Worm (Caenorhabditis elegans) whole organism, L1 larva: ENCODE results near the gene hpo-30.

Source experiments
- C34B4.2 ChIP-seq: sonication (generic microtip); optimal IDR thresholded peaks from 2 replicates; lab custom pipeline; 2017; ENCODE audit warnings: mild to moderate bottlenecking, missing genetic modification characterization, missing compliant biosample characterization
- aha-1 ChIP-seq: fragments of 150-350 bp; optimal IDR thresholded peaks from 2 replicates; lab custom pipeline; 2014; ENCODE audit warnings: missing biosample characterization, missing genetic modification characterization
- alr-1 ChIP-seq: fragments of 200-800 bp; sonication (Bioruptor generic); optimal IDR thresholded peaks from 2 replicates; lab custom pipeline; 2018; ENCODE audit warnings: borderline replicate concordance, mild to moderate bottlenecking, missing genetic modification characterization, missing compliant biosample characterization
- aly-2 ChIP-seq: fragments of 150-350 bp; optimal IDR thresholded peaks from 2 replicates; lab custom pipeline; 2014; ENCODE audit warnings: missing biosample characterization, missing genetic modification characterization
- ceh-82 ChIP-seq, 3 experiments: fragments of 150-350 bp in 1 of 3; sonication (generic microtip) in 2 of 3; optimal IDR thresholded peaks; 2 replicates each; lab custom pipeline; 2014 to 2017; ENCODE audit warnings: missing biosample characterization in 3 of 3, missing genetic modification characterization in 3 of 3
- ces-1 ChIP-seq: fragments of 150-350 bp; optimal IDR thresholded peaks from 2 replicates; lab custom pipeline; 2014; ENCODE audit warnings: missing biosample characterization, missing genetic modification reagents, missing genetic modification characterization
- efl-1 ChIP-seq, 4 experiments: fragments of 150-350 bp; optimal IDR thresholded peaks in 3 of 4; peaks in 1 of 4; 1 replicate in 1 of 4; 2 replicates in 3 of 4; lab custom pipeline; 2014; ENCODE audit warnings: missing biosample characterization in 2 of 4, missing genetic modification characterization in 2 of 4, missing genetic modification reagents in 2 of 4
- egl-27 ChIP-seq, 2 experiments: fragments of 150-350 bp in 1 of 2; sonication (generic microtip); optimal IDR thresholded peaks; 3 replicates each; lab custom pipeline; 2017 to 2018; ENCODE audit warnings: missing biosample characterization in 2 of 2, missing genetic modification characterization in 2 of 2, missing genetic modification reagents in 2 of 2
- elt-2 ChIP-seq: sonication (generic microtip); optimal IDR thresholded peaks from 2 replicates; lab custom pipeline; 2016; ENCODE audit warnings: missing genetic modification characterization, mild to moderate bottlenecking, inconsistent platforms, missing compliant biosample characterization, missing genetic modification reagents
- elt-3 ChIP-seq, 6 experiments: fragments of 150-350 bp in 1 of 6; sonication (generic microtip); optimal IDR thresholded peaks; 2 replicates each; lab custom pipeline; 2017 to 2018; ENCODE audit warnings: missing biosample characterization in 6 of 6, missing genetic modification characterization in 6 of 6, inconsistent platforms in 1 of 6
- fkh-10 ChIP-seq: sonication (generic microtip); optimal IDR thresholded peaks from 2 replicates; lab custom pipeline; 2017; ENCODE audit warnings: missing biosample characterization, missing genetic modification reagents, missing genetic modification characterization
- grh-1 ChIP-seq: fragments of 200-800 bp; sonication (Bioruptor generic); IDR thresholded peaks from 2 replicates; pipeline ENCODE4 v1.3.6; 2022; ENCODE audit warnings: missing genetic modification reagents, missing genetic modification characterization, missing compliant biosample characterization
- hlh-17 ChIP-seq: fragments of 200-800 bp; sonication (Bioruptor generic); optimal IDR thresholded peaks from 2 replicates; lab custom pipeline; 2018; ENCODE audit warnings: missing genetic modification characterization, mild to moderate bottlenecking, missing compliant biosample characterization, moderate library complexity, borderline replicate concordance
- isw-1 ChIP-seq: fragments of 200-800 bp; sonication (Bioruptor generic); IDR thresholded peaks from 2 replicates; pipeline ENCODE4 v1.3.6; 2022; ENCODE audit warnings: missing genetic modification characterization, missing compliant biosample characterization
- lin-13 ChIP-seq: fragments of 150-350 bp; optimal IDR thresholded peaks from 2 replicates; lab custom pipeline; 2014; ENCODE audit warnings: missing biosample characterization, missing genetic modification reagents, missing genetic modification characterization
- lin-14 ChIP-seq: fragments of 200-800 bp; sonication (Bioruptor generic); optimal IDR thresholded peaks from 2 replicates; lab custom pipeline; 2018; ENCODE audit warnings: mild to moderate bottlenecking, missing genetic modification characterization, moderate library complexity, missing compliant biosample characterization
- lsy-2 ChIP-seq, 2 experiments: fragments of 150-350 bp; optimal IDR thresholded peaks; 2 replicates each; lab custom pipeline; 2014; ENCODE audit warnings: missing biosample characterization in 2 of 2, missing genetic modification characterization in 2 of 2
- mab-9 ChIP-seq: fragments of 200-800 bp; sonication (Bioruptor generic); IDR thresholded peaks from 2 replicates; pipeline ENCODE4 v1.3.6; 2022; ENCODE audit warnings: missing genetic modification reagents, missing genetic modification characterization, missing compliant biosample characterization
- mep-1 ChIP-seq: fragments of 150-350 bp; optimal IDR thresholded peaks from 2 replicates; lab custom pipeline; 2014; ENCODE audit warnings: missing biosample characterization, missing genetic modification characterization
- nhr-19 ChIP-seq: fragments of 200-800 bp; sonication (Bioruptor generic); conservative IDR thresholded peaks from 2 replicates; pipeline ENCODE4 v1.3.6; 2022; ENCODE audit warnings: missing genetic modification characterization, missing compliant biosample characterization
- nhr-20 ChIP-seq: sonication (generic microtip); optimal IDR thresholded peaks from 2 replicates; lab custom pipeline; 2016; ENCODE audit warnings: mild to moderate bottlenecking, missing genetic modification characterization, missing compliant biosample characterization
- nhr-77 ChIP-seq: fragments of 150-350 bp; optimal IDR thresholded peaks from 2 replicates; lab custom pipeline; 2014; ENCODE audit warnings: missing biosample characterization, missing genetic modification characterization
- nhr-85 ChIP-seq: sonication (generic microtip); peaks from one replicate; lab custom pipeline; 2016; ENCODE audit warnings: missing genetic modification characterization, inconsistent platforms, missing compliant biosample characterization
- nhr-90 ChIP-seq: sonication (generic microtip); optimal IDR thresholded peaks from 2 replicates; lab custom pipeline; 2016; ENCODE audit warnings: mild to moderate bottlenecking, missing genetic modification characterization, missing compliant biosample characterization; ENCODE audit not compliant: poor library complexity
- pax-3 ChIP-seq: fragments of 200-800 bp; sonication (Bioruptor generic); optimal IDR thresholded peaks from 2 replicates; lab custom pipeline; 2018; ENCODE audit warnings: mild to moderate bottlenecking, missing genetic modification characterization, moderate library complexity, missing compliant biosample characterization
- rnt-1 ChIP-seq: sonication (generic microtip); optimal IDR thresholded peaks from 2 replicates; lab custom pipeline; 2016; ENCODE audit warnings: mild to moderate bottlenecking, missing genetic modification characterization, moderate library complexity, missing compliant biosample characterization
- sptf-1 ChIP-seq: fragments of 150-350 bp; optimal IDR thresholded peaks from 2 replicates; lab custom pipeline; 2014; ENCODE audit warnings: missing biosample characterization, missing genetic modification characterization
- swsn-7 ChIP-seq: sonication (generic microtip); optimal IDR thresholded peaks from 2 replicates; lab custom pipeline; 2016; ENCODE audit warnings: missing genetic modification characterization, missing compliant biosample characterization
- unc-62 ChIP-seq: fragments of 150-350 bp; optimal IDR thresholded peaks from 2 replicates; lab custom pipeline; 2014; ENCODE audit warnings: missing biosample characterization, missing genetic modification reagents, missing genetic modification characterization
- vab-15 ChIP-seq: sonication (generic microtip); optimal IDR thresholded peaks from 2 replicates; lab custom pipeline; 2017; ENCODE audit warnings: missing genotype, mild to moderate bottlenecking, missing genetic modification characterization, missing compliant biosample characterization
- xbp-1 ChIP-seq: sonication (generic microtip); optimal IDR thresholded peaks from 2 replicates; lab custom pipeline; 2016; ENCODE audit warnings: missing genetic modification characterization, missing compliant biosample characterization
- zip-4 ChIP-seq: fragments of 200-800 bp; sonication (Bioruptor generic); optimal IDR thresholded peaks from 2 replicates; lab custom pipeline; 2018; ENCODE audit warnings: mild to moderate bottlenecking, missing genetic modification characterization, moderate library complexity, missing compliant biosample characterization

hpo-30 gene

DNA sequence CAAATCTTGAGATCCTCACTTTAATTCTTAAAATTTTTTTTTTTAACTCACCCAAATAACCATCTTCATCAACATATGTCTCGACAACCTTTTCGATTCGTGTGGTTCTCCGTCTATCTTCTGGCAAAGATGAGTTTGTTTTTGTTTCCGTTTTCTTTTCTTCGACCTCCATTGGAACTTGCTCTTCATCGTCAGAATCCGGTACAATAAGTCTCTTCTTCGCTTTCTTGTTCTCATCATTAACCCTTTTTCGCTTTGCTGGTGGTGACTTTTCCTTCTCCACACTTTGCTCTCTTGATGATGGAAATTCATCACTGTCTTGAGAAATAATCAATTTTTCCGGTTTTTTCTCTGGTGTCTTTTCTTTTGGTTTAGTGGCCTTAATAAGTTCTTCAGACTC lies 5.9 kb upstream of the hpo-30 start:
- no peak for TF ChIP-seq unc-62
- TF ChIP-seq mep-1 = no peak
- no peak for TF ChIP-seq nhr-77
- no peak for TF ChIP-seq hlh-17 (GFP tag; lab: Kevin White, UChicago)
- TF ChIP-seq fkh-10 = no peak
- TF ChIP-seq lin-13 = no peak
- TF ChIP-seq lin-14 (GFP tag; lab: Kevin White, UChicago) = no peak
- TF ChIP-seq ceh-82 (tag; optimal IDR thresholded peaks at IDR 0.05; lab: Kevin White, UChicago) = no peak
- TF ChIP-seq nhr-20 = no peak
- TF ChIP-seq rnt-1 (tag; lab: Kevin White, UChicago) = no peak
- TF ChIP-seq grh-1 (GFP tag; lab: Robert Waterston, UW) = no peak
- TF ChIP-seq alr-1 = no peak
- no peak for TF ChIP-seq pax-3 (tag; lab: Kevin White, UChicago)

DNA sequence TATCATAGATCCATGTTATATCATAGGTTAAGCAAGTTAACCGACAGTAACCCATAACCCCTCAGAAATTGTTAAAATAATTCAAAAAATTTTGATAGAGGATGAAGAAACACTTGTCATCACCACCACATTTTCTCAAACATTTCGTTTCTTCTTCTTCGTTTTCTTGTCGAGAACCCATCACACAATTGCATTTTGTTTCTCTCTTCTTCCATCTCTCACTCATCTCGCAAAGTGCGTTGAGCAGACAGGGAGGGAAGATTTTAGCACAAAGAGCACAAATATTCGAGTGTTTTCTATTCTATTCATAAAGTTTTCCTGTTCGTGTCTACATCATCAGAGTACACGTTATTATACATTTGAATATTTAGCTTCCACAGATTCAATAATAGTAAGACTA lies 4.3 kb upstream of the hpo-30 start:
- TF ChIP-seq nhr-19 (GFP tag; lab: Robert Waterston, UW) (no peak), sptf-1 (tag; lab: Kevin White, UChicago) (no peak), nhr-90 (tag; lab: Kevin White, UChicago) (no peak), elt-3 (tag; optimal IDR thresholded peaks at IDR 0.05; lab: Kevin White, UChicago) (no peak), fkh-10 (peak; percentile 44), hlh-17 (GFP tag; lab: Kevin White, UChicago) (no peak), aha-1 (tag; lab: Kevin White, UChicago) (no peak), lsy-2 (tag; optimal IDR thresholded peaks at IDR 0.05; lab: Kevin White, UChicago) (peak in 1 of 2 experiments; percentile 33), egl-27 (tag; optimal IDR thresholded peaks at IDR 0.05; lab: Kevin White, UChicago) (no peak), alr-1 (no peak), lin-14 (GFP tag; lab: Kevin White, UChicago) (peak; percentile 75), C34B4.2 (tag; lab: Kevin White, UChicago) (no peak), isw-1 (GFP tag; lab: Robert Waterston, UW) (no peak), elt-2 (tag; lab: Kevin White, UChicago) (no peak), ces-1 (GFP tag; lab: Kevin White, UChicago) (no peak)

DNA sequence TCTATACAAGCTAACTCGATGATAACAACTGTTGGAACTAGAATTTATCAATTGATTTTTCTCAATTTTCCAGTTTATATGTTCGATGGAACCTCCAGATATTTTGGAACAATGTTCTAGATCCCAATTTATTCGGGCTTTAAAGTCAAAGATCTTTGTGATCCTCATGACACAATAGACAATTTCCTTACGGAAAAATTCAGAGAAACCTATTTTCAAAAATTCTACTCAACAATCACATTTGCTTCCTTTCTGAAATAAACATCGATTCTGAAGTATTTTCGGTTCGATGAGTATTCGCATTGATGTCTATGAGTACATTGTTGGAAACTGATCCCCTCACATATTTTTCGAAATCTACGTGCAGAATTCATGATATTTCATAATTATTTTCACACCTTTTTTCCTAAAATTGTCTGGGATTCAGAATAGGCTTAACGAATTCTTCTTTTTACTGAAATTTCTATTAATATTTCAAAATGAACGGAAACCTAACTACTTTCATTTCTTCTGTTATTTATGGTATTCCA lies 3.1 kb downstream of the hpo-30 start, which contains the start of gene srg-45:
Gene srg-45, plus strand, starts transcription at position 480 of the 530 bp plus-strand sequence.
- no peak for TF ChIP-seq nhr-77
- no peak for TF ChIP-seq C34B4.2 (tag; lab: Kevin White, UChicago)
- TF ChIP-seq lsy-2 (tag; optimal IDR thresholded peaks at IDR 0.05; lab: Kevin White, UChicago) = peak in 1 of 2 experiments; percentile 15
- TF ChIP-seq zip-4 (GFP tag; lab: Kevin White, UChicago) = no peak
- no peak for TF ChIP-seq elt-3 (tag; optimal IDR thresholded peaks at IDR 0.05; lab: Kevin White, UChicago)
- no peak for TF ChIP-seq mab-9 (GFP tag; lab: Robert Waterston, UW)
- peak; percentile 69 for TF ChIP-seq aly-2 (tag; lab: Kevin White, UChicago)
- no peak for TF ChIP-seq swsn-7 (tag; lab: Kevin White, UChicago)
- TF ChIP-seq pax-3 (tag; lab: Kevin White, UChicago) = no peak
- TF ChIP-seq xbp-1 = no peak
- TF ChIP-seq vab-15 = no peak
- TF ChIP-seq, all 84 proteins: peak for 2

DNA sequence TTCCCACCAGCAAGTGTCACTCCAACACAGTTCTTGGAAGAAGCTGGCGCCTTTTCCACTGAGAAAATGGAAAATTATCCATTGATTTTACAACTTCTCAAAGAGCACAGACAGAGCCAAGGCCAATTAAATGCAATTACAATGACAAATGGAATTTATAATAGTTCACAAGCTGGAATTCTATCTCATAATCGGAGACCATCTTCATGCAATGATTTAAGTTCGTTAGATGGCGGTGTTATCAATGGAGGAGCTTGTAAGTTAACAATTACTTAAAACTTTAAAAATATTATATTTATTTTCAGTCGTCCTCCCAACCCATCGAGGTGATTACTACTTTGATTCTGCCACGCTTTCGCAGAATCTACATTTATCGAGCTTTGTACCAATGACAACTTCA lies 4.5 kb downstream of the hpo-30 start:
- no peak for TF ChIP-seq nhr-85 (tag; lab: Kevin White, UChicago)
- TF ChIP-seq efl-1 (optimal IDR thresholded peaks at IDR 0.05; lab: Kevin White, UChicago) = no peak
- TF ChIP-seq efl-1 (GFP tag; optimal IDR thresholded peaks at IDR 0.05 in 1 of 2; lab: Kevin White, UChicago) = peak in 1 of 2 experiments; percentile 94
